Worm (Caenorhabditis elegans): ENCODE measurements around the gene copb-1.

copb-1 gene

ce11 chrII:3053689-3054088 is 24.9 kb upstream of the copb-1 start:
- TF ChIP-seq eyg-1 (tag; optimal IDR thresholded peaks at IDR 0.05): no peak
- TF ChIP-seq tbx-7 (tag; optimal IDR thresholded peaks at IDR 0.05): no peak

- TF ChIP-seq fkh-10 (GFP tag; optimal IDR thresholded peaks at IDR 0.05) (no peak), ztf-16 (tag; optimal IDR thresholded peaks at IDR 0.05) (no peak), elt-4 (tag; optimal IDR thresholded peaks at IDR 0.05) (no peak), unc-86 (tag; optimal IDR thresholded peaks at IDR 0.05) (no peak), che-1 (tag; optimal IDR thresholded peaks at IDR 0.05) (no peak), tbx-2 (tag; optimal IDR thresholded peaks at IDR 0.05) (no peak), lin-11 (tag; optimal IDR thresholded peaks at IDR 0.05) (no peak), T23F11.4 (GFP tag; optimal IDR thresholded peaks at IDR 0.05) (no peak), ahr-1 (tag; optimal IDR thresholded peaks at IDR 0.05) (no peak), ceh-22 (tag; optimal IDR thresholded peaks at IDR 0.05) (no peak), C38D4.7 (GFP tag; optimal IDR thresholded peaks at IDR 0.05) (no peak), ceh-30 (tag; optimal IDR thresholded peaks at IDR 0.05) (no peak), mec-3 (tag; optimal IDR thresholded peaks at IDR 0.05; ENCODE audit: borderline replicate concordance) (no peak), ceh-2 (tag; optimal IDR thresholded peaks at IDR 0.05) (no peak)
These were observed 24.4 kb upstream of the copb-1 start, which contains the start of gene lido-13 for ce11 chrII:3054221-3054620. Gene lido-13, minus strand, starts transcription at chrII:3054321.

ce11 chrII:3054622-3055021 is 24.0 kb upstream of the copb-1 start:
- no peak for TF ChIP-seq nhr-232 (tag; optimal IDR thresholded peaks at IDR 0.05)
- TF ChIP-seq ceh-34 (tag; optimal IDR thresholded peaks at IDR 0.05): peak; percentile 55
- peak; percentile 6 for TF ChIP-seq hlh-6 (tag; optimal IDR thresholded peaks at IDR 0.05)
- TF ChIP-seq pqm-1 (tag; optimal IDR thresholded peaks at IDR 0.05): no peak
- peak; percentile 23 for TF ChIP-seq ref-2 (tag; optimal IDR thresholded peaks at IDR 0.05)
- peak; percentile 72 for TF ChIP-seq nfya-1 (tag; optimal IDR thresholded peaks at IDR 0.05)
- peak; percentile 22 for TF ChIP-seq tbx-2 (tag; optimal IDR thresholded peaks at IDR 0.05)
- peak; percentile 11 for TF ChIP-seq ceh-2 (tag; optimal IDR thresholded peaks at IDR 0.05)
- TF ChIP-seq ceh-31 (tag; optimal IDR thresholded peaks at IDR 0.05): peak; percentile 31
- no peak for TF ChIP-seq odd-2 (tag; optimal IDR thresholded peaks at IDR 0.05)

ce11 chrII:3055531-3055930 is 23.1 kb upstream of the copb-1 start:
- TF ChIP-seq sox-4 (tag; optimal IDR thresholded peaks at IDR 0.05) (peak; percentile 25), mec-3 (tag; optimal IDR thresholded peaks at IDR 0.05; ENCODE audit: borderline replicate concordance) (no peak), ceh-14 (tag; optimal IDR thresholded peaks at IDR 0.05) (peak; percentile 66), nhr-232 (tag; optimal IDR thresholded peaks at IDR 0.05) (peak; percentile 24), ama-1 (optimal IDR thresholded peaks at IDR 0.05) (no peak), ceh-48 (tag; optimal IDR thresholded peaks at IDR 0.05) (no peak), pha-4 (tag; optimal IDR thresholded peaks at IDR 0.05) (no peak), ahr-1 (tag; optimal IDR thresholded peaks at IDR 0.05) (no peak), ceh-31 (tag; optimal IDR thresholded peaks at IDR 0.05) (peak; percentile 53), dmd-4 (tag; optimal IDR thresholded peaks at IDR 0.05; ENCODE audit: borderline replicate concordance) (no peak), nfya-1 (tag; optimal IDR thresholded peaks at IDR 0.05) (peak; percentile 67), unc-42 (tag; optimal IDR thresholded peaks at IDR 0.05) (peak; percentile 58), gmeb-2 (tag; optimal IDR thresholded peaks at IDR 0.05) (no peak), hlh-6 (tag; optimal IDR thresholded peaks at IDR 0.05) (no peak), fkh-6 (tag; optimal IDR thresholded peaks at IDR 0.05) (peak; percentile 48), tbx-2 (tag; optimal IDR thresholded peaks at IDR 0.05) (peak; percentile 60), C08G9.2 (tag; optimal IDR thresholded peaks at IDR 0.05) (peak; percentile 46), ceh-34 (tag; optimal IDR thresholded peaks at IDR 0.05) (peak; percentile 45), madf-2 (tag; optimal IDR thresholded peaks at IDR 0.05) (no peak), ceh-19 (GFP tag; optimal IDR thresholded peaks at IDR 0.05) (peak; percentile 0), pros-1 (tag; optimal IDR thresholded peaks at IDR 0.05) (peak; percentile 60), sdc-2 (tag; optimal IDR thresholded peaks at IDR 0.05) (peak; percentile 43), hlh-30 (tag; optimal IDR thresholded peaks at IDR 0.05; ENCODE audit: insufficient read depth) (peak; percentile 67), ref-2 (tag; optimal IDR thresholded peaks at IDR 0.05) (peak; percentile 53), ceh-18 (tag; optimal IDR thresholded peaks at IDR 0.05) (peak; percentile 16), pag-3 (tag; optimal IDR thresholded peaks at IDR 0.05; ENCODE audit: borderline replicate concordance) (no peak), ttx-3 (tag; optimal IDR thresholded peaks at IDR 0.05) (no peak)
